Worm (Caenorhabditis elegans): Measurements from ENCODE around the gene ZC8.6.

ce11 chrX:5015775-5016174, 18.4 kb upstream of the ZC8.6 start, which contains the start of gene ZC449.8:
- no peak for TF ChIP-seq snpc-4 (GFP tag; optimal IDR thresholded peaks at IDR 0.05)
- TF ChIP-seq snpc-4 (tag; optimal IDR thresholded peaks at IDR 0.05), result no peak
- TF ChIP-seq die-1 (tag; optimal IDR thresholded peaks at IDR 0.05), result no peak
- no peak for TF ChIP-seq efl-1 (GFP tag; optimal IDR thresholded peaks at IDR 0.05)
- no peak for TF ChIP-seq unc-62 (GFP tag; optimal IDR thresholded peaks at IDR 0.05)
- TF ChIP-seq F39B2.1 (GFP tag; IDR thresholded peaks at IDR 0.05), result no peak
- no peak for TF ChIP-seq mcd-1 (GFP tag; IDR thresholded peaks at IDR 0.05)
- TF ChIP-seq ekl-4 (GFP tag; IDR thresholded peaks at IDR 0.05), result no peak
- no peak for TF ChIP-seq lin-40 (tag; optimal IDR thresholded peaks at IDR 0.05)
- no peak for TF ChIP-seq pha-4 (tag; optimal IDR thresholded peaks at IDR 0.05)
- no peak for TF ChIP-seq T07F8.4 (tag; optimal IDR thresholded peaks at IDR 0.05)
- TF ChIP-seq unc-130 (GFP tag; optimal IDR thresholded peaks at IDR 0.05), result no peak

Measured in whole organism, young adult.